Fruit fly (Drosophila melanogaster) whole organism, prepupa: Measurements from ENCODE around the gene CG34132.
A peak's percentile ranks its signal among the peaks of the same experiment; 100 is the strongest.

ENCODE experiments used
- Blimp-1 ChIP-seq: fragments of 200-800 bp; sonication (Bioruptor generic); optimal IDR thresholded peaks from 3 replicates; lab custom pipeline; 2017; ENCODE audit warnings: missing biosample characterization, missing genetic modification characterization, mild to moderate bottlenecking, moderate library complexity, missing genetic modification reagents
- CG10631 ChIP-seq: fragments of 200-800 bp; sonication (Bioruptor generic); optimal IDR thresholded peaks from 2 replicates; lab custom pipeline; 2016; ENCODE audit warnings: missing biosample characterization, missing genetic modification characterization
- CG11294 ChIP-seq: fragments of 200-800 bp; sonication (Bioruptor generic); IDR thresholded peaks from 2 replicates; pipeline ENCODE4 v1.3.6; 2022; ENCODE audit warnings: missing biosample characterization, missing genetic modification characterization
- CG11902 ChIP-seq: fragments of 200-800 bp; sonication (Bioruptor generic); optimal IDR thresholded peaks from 3 replicates; lab custom pipeline; 2016; ENCODE audit warnings: missing biosample characterization, missing genetic modification characterization
- CG15336 ChIP-seq: fragments of 200-800 bp; sonication (Bioruptor generic); IDR thresholded peaks from 2 replicates; pipeline ENCODE4 v1.3.6; 2022; ENCODE audit warnings: missing biosample characterization, missing genetic modification characterization
- CG1621 ChIP-seq: fragments of 200-800 bp; sonication (Bioruptor generic); optimal IDR thresholded peaks from 3 replicates; lab custom pipeline; 2018; ENCODE audit warnings: missing biosample characterization, mild to moderate bottlenecking, missing genetic modification characterization
- CG16779 ChIP-seq: fragments of 200-800 bp; sonication (Bioruptor generic); optimal IDR thresholded peaks from 3 replicates; lab custom pipeline; 2017; ENCODE audit warnings: missing biosample characterization, mild to moderate bottlenecking, missing genetic modification characterization
- CG3032 ChIP-seq: fragments of 200-800 bp; optimal IDR thresholded peaks from 2 replicates; lab custom pipeline; 2019; ENCODE audit warnings: missing biosample characterization, mild to moderate bottlenecking, missing genetic modification characterization, moderate library complexity
- CG31627 ChIP-seq: fragments of 200-800 bp; sonication (Bioruptor generic); optimal IDR thresholded peaks from 3 replicates; lab custom pipeline; 2016; ENCODE audit warnings: missing biosample characterization, missing genetic modification characterization
- CG32006 ChIP-seq: fragments of 200-800 bp; sonication (Bioruptor generic); optimal IDR thresholded peaks from 3 replicates; lab custom pipeline; 2017; ENCODE audit warnings: missing biosample characterization, mild to moderate bottlenecking, missing genetic modification characterization
- CG34406 ChIP-seq: fragments of 200-800 bp; sonication (Bioruptor generic); optimal IDR thresholded peaks from 3 replicates; lab custom pipeline; 2016; ENCODE audit warnings: missing biosample characterization, missing genetic modification characterization
- CG3919 ChIP-seq: fragments of 200-800 bp; sonication (Bioruptor generic); optimal IDR thresholded peaks from 3 replicates; lab custom pipeline; 2016; ENCODE audit warnings: missing biosample characterization, missing genetic modification characterization
- CG4318 ChIP-seq: fragments of 200-800 bp; sonication (Bioruptor generic); optimal IDR thresholded peaks from 3 replicates; lab custom pipeline; 2017; ENCODE audit warnings: missing biosample characterization, mild to moderate bottlenecking, missing genetic modification characterization
- CG6276 ChIP-seq: fragments of 200-800 bp; sonication (Bioruptor generic); optimal IDR thresholded peaks from 2 replicates; lab custom pipeline; 2017; ENCODE audit warnings: missing biosample characterization, mild to moderate bottlenecking, missing genetic modification characterization
- CG6808 ChIP-seq: fragments of 200-800 bp; sonication (Bioruptor generic); optimal IDR thresholded peaks from 3 replicates; lab custom pipeline; 2017; ENCODE audit warnings: missing biosample characterization, missing genetic modification characterization, mild to moderate bottlenecking, moderate library complexity, missing genetic modification reagents
- CG6854 ChIP-seq: fragments of 200-800 bp; sonication (Bioruptor generic); optimal IDR thresholded peaks from 2 replicates; lab custom pipeline; 2017; ENCODE audit warnings: missing biosample characterization, mild to moderate bottlenecking, missing genetic modification characterization
- CG7368 ChIP-seq: fragments of 200-800 bp; sonication (Bioruptor generic); optimal IDR thresholded peaks from 3 replicates; lab custom pipeline; 2016; ENCODE audit warnings: missing biosample characterization, missing genetic modification characterization
- CG8119 ChIP-seq: fragments of 200-800 bp; sonication (Bioruptor generic); IDR thresholded peaks from 3 replicates; pipeline ENCODE4 v1.3.6; 2022; ENCODE audit warnings: missing biosample characterization, missing genetic modification characterization
- CG8632 ChIP-seq: fragments of 200-800 bp; sonication (Bioruptor generic); optimal IDR thresholded peaks from 3 replicates; lab custom pipeline; 2016; ENCODE audit warnings: missing biosample characterization, missing genetic modification characterization
- CG9139 ChIP-seq: fragments of 200-800 bp; sonication (Bioruptor generic); optimal IDR thresholded peaks from 3 replicates; lab custom pipeline; 2017; ENCODE audit warnings: missing biosample characterization, mild to moderate bottlenecking, missing genetic modification characterization
- Eip75B ChIP-seq: fragments of 200-800 bp; sonication (Bioruptor generic); optimal IDR thresholded peaks from 3 replicates; lab custom pipeline; 2016; ENCODE audit warnings: missing biosample characterization, missing genetic modification characterization
- Eip78C ChIP-seq: fragments of 200-800 bp; sonication (Bioruptor generic); peaks from one replicate; lab custom pipeline; 2016; ENCODE audit warnings: missing biosample characterization, missing genetic modification characterization
- Eip93F ChIP-seq: fragments of 200-800 bp; sonication (Bioruptor generic); optimal IDR thresholded peaks from 2 replicates; lab custom pipeline; 2016; ENCODE audit warnings: missing biosample characterization, mild to moderate bottlenecking, missing genetic modification characterization
- Ets21C ChIP-seq: fragments of 200-800 bp; sonication (Bioruptor generic); optimal IDR thresholded peaks from 3 replicates; lab custom pipeline; 2016; ENCODE audit warnings: missing biosample characterization, missing genetic modification characterization
- Ets96B ChIP-seq: fragments of 200-800 bp; optimal IDR thresholded peaks from 2 replicates; lab custom pipeline; 2019; ENCODE audit warnings: missing biosample characterization, mild to moderate bottlenecking, missing genetic modification characterization, moderate library complexity
- Gug ChIP-seq: fragments of 200-800 bp; sonication (Bioruptor generic); IDR thresholded peaks from 2 replicates; pipeline ENCODE4 v1.3.6; 2022; ENCODE audit warnings: missing biosample characterization, missing genetic modification characterization
- Hr38 ChIP-seq: sonication (Bioruptor generic); optimal IDR thresholded peaks from 2 replicates; lab custom pipeline; 2016; ENCODE audit warnings: missing biosample characterization, missing genetic modification characterization
- Hr39 ChIP-seq: fragments of 200-800 bp; sonication (Bioruptor generic); optimal IDR thresholded peaks from 2 replicates; lab custom pipeline; 2016; ENCODE audit warnings: missing biosample characterization, missing genetic modification characterization
- Lpt ChIP-seq: fragments of 200-800 bp; sonication (Bioruptor generic); optimal IDR thresholded peaks from 3 replicates; lab custom pipeline; 2016; ENCODE audit warnings: missing biosample characterization, missing genetic modification characterization
- OdsH ChIP-seq: fragments of 200-800 bp; sonication (Bioruptor generic); optimal IDR thresholded peaks from 3 replicates; lab custom pipeline; 2016; ENCODE audit warnings: missing biosample characterization, missing genetic modification characterization
- Smox ChIP-seq: fragments of 200-800 bp; sonication (Bioruptor generic); optimal IDR thresholded peaks from 3 replicates; lab custom pipeline; 2016; ENCODE audit warnings: missing biosample characterization, missing genetic modification characterization
- Sox102F ChIP-seq: fragments of 200-800 bp; sonication (Bioruptor generic); optimal IDR thresholded peaks from 2 replicates; lab custom pipeline; 2016; ENCODE audit warnings: missing biosample characterization, mild to moderate bottlenecking, missing genetic modification characterization
- Sox14 ChIP-seq: fragments of 200-800 bp; sonication (Bioruptor generic); optimal IDR thresholded peaks from 3 replicates; lab custom pipeline; 2016; ENCODE audit warnings: missing biosample characterization, missing genetic modification characterization
- Sox15 ChIP-seq: fragments of 200-800 bp; sonication (Bioruptor generic); optimal IDR thresholded peaks from 3 replicates; lab custom pipeline; 2016; ENCODE audit warnings: missing biosample characterization, missing genetic modification characterization
- achi ChIP-seq: fragments of 200-800 bp; sonication (Bioruptor generic); optimal IDR thresholded peaks from 3 replicates; lab custom pipeline; 2016; ENCODE audit warnings: missing biosample characterization, missing genetic modification characterization
- acj6 ChIP-seq: fragments of 200-800 bp; sonication (Bioruptor generic); optimal IDR thresholded peaks from 3 replicates; lab custom pipeline; 2016; ENCODE audit warnings: missing biosample characterization, missing genetic modification characterization
- cyc ChIP-seq: fragments of 200-800 bp; sonication (Bioruptor generic); optimal IDR thresholded peaks from 3 replicates; lab custom pipeline; 2016; ENCODE audit warnings: missing biosample characterization, missing genetic modification characterization
- dac ChIP-seq: fragments of 200-800 bp; sonication (Bioruptor generic); optimal IDR thresholded peaks from 2 replicates; lab custom pipeline; 2017; ENCODE audit warnings: missing biosample characterization, mild to moderate bottlenecking, missing genetic modification characterization
- dsx ChIP-seq: fragments of 200-800 bp; optimal IDR thresholded peaks from 3 replicates; lab custom pipeline; 2019; ENCODE audit warnings: missing biosample characterization, mild to moderate bottlenecking, missing genetic modification characterization, moderate library complexity; ENCODE audit not compliant: poor library complexity, severe bottlenecking
- eg ChIP-seq: fragments of 200-800 bp; sonication (Bioruptor generic); IDR thresholded peaks from 3 replicates; pipeline ENCODE4 v1.3.6; 2022; ENCODE audit warnings: missing biosample characterization, missing genetic modification characterization
- esn ChIP-seq: fragments of 200-800 bp; sonication (Bioruptor generic); optimal IDR thresholded peaks from 2 replicates; lab custom pipeline; 2016; ENCODE audit warnings: missing biosample characterization, mild to moderate bottlenecking, missing genetic modification characterization, moderate library complexity
- fd59A ChIP-seq: fragments of 200-800 bp; sonication (Bioruptor generic); optimal IDR thresholded peaks from 2 replicates; lab custom pipeline; 2017; ENCODE audit warnings: missing biosample characterization, mild to moderate bottlenecking, missing genetic modification characterization, missing genetic modification reagents
- fd85E ChIP-seq: fragments of 200-800 bp; sonication (Bioruptor generic); optimal IDR thresholded peaks from 3 replicates; lab custom pipeline; 2016; ENCODE audit warnings: missing biosample characterization, missing genetic modification characterization
- lz ChIP-seq: fragments of 200-800 bp; sonication (Bioruptor generic); optimal IDR thresholded peaks from 3 replicates; lab custom pipeline; 2016; ENCODE audit warnings: missing biosample characterization, missing genetic modification characterization
- net ChIP-seq: fragments of 200-800 bp; sonication (Bioruptor generic); optimal IDR thresholded peaks from 3 replicates; lab custom pipeline; 2016; ENCODE audit warnings: missing biosample characterization, missing genetic modification characterization
- pdm3 ChIP-seq: fragments of 200-800 bp; sonication (Bioruptor generic); optimal IDR thresholded peaks from 3 replicates; lab custom pipeline; 2016; ENCODE audit warnings: missing biosample characterization, missing genetic modification characterization
- salr ChIP-seq, 2 experiments: fragments of 200-800 bp; sonication (Bioruptor generic); optimal IDR thresholded peaks; 3 replicates each; lab custom pipeline; 2016 to 2018; ENCODE audit warnings: missing biosample characterization in 2 of 2, missing genetic modification characterization in 2 of 2, mild to moderate bottlenecking in 1 of 2
- spab ChIP-seq: fragments of 200-800 bp; sonication (Bioruptor generic); optimal IDR thresholded peaks from 2 replicates; lab custom pipeline; 2017; ENCODE audit warnings: missing biosample characterization, mild to moderate bottlenecking, missing genetic modification characterization, missing genetic modification reagents
- ss ChIP-seq, 2 experiments: fragments of 200-800 bp; sonication (Bioruptor generic); optimal IDR thresholded peaks; 2 replicates in 1 of 2; 3 replicates in 1 of 2; lab custom pipeline; 2017 to 2018; ENCODE audit warnings: mild to moderate bottlenecking in 2 of 2, missing biosample characterization in 2 of 2, missing genetic modification characterization in 2 of 2, moderate library complexity in 1 of 2
- svp ChIP-seq: fragments of 200-800 bp; sonication (Bioruptor generic); peaks from one replicate; lab custom pipeline; 2016; ENCODE audit warnings: missing biosample characterization, missing genetic modification characterization
- vri ChIP-seq: fragments of 200-800 bp; sonication (Bioruptor generic); optimal IDR thresholded peaks from 3 replicates; lab custom pipeline; 2016; ENCODE audit warnings: missing biosample characterization, mild to moderate bottlenecking, missing genetic modification characterization

CG34132 gene

DNA sequence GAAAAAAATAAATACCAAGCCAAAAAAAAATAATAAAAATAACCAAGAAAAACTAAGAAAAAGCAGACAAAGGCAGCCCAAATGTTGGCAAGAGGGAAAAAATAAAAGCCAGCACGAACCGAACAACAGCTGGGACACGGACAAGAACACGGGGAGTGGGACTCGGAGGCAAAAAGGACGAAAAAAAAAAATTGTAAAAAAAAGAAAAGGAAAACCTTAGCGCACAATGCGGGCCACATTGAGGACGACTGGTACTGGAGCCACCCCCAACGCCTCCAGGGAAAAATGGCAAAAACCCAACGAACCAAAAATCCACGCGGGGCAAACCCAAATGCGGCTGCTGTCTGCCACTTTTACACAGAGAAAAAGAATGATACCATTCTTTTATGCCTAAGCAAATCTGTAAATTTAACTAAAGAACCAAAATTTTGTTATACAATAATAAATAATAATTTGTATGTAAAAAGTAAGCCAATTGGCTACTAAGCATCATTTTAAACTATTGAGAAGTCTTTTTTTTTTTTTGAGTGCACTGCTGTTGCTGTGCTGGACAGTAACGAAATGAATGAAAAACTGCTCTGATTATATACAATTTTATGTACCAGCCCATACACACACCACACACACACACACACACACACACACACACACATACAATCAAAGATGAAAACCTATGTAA is 46.9 kb downstream of the CG34132 start:
- TF ChIP-seq esn (GFP tag; lab: Kevin White, UChicago) (peak; percentile 31), CG11902 (GFP tag; lab: Kevin White, UChicago) (no peak), cyc (GFP tag; lab: Kevin White, UChicago) (peak; percentile 18), OdsH (GFP tag; lab: Kevin White, UChicago) (peak; percentile 16), CG4318 (GFP tag; lab: Kevin White, UChicago) (no peak), Eip78C (GFP tag; lab: Kevin White, UChicago) (peak; percentile 90), CG6808 (GFP tag; lab: Kevin White, UChicago) (no peak), CG15336 (GFP tag; lab: Robert Waterston, UW) (peak; percentile 47), Eip93F (GFP tag; lab: Kevin White, UChicago) (no peak), CG10631 (GFP tag; lab: Kevin White, UChicago) (peak; percentile 35), CG16779 (no peak), CG34406 (no peak), CG6854 (GFP tag; lab: Kevin White, UChicago) (no peak), spab (GFP tag; lab: Kevin White, UChicago) (peak; percentile 5), ss (GFP tag; optimal IDR thresholded peaks at IDR 0.05; lab: Kevin White, UChicago) (peak; percentile 19 to 57), fd59A (GFP tag; lab: Kevin White, UChicago) (peak; percentile 16), acj6 (GFP tag; lab: Kevin White, UChicago) (peak; percentile 23), Lpt (GFP tag; lab: Kevin White, UChicago) (no peak), achi (GFP tag; lab: Kevin White, UChicago) (peak; percentile 27), Sox14 (no peak), Hr38 (no peak), CG11294 (0 out of 2 replicates have a peak, but pooled peaks have one; percentile 11), CG32006 (GFP tag; lab: Kevin White, UChicago) (peak; percentile 52), Smox (GFP tag; lab: Kevin White, UChicago) (peak; percentile 44), Gug (GFP tag; lab: Robert Waterston, UW) (peak; percentile 21; the same call in 1 of the 2 replicates), CG3032 (tag; lab: Kevin White, UChicago) (peak; percentile 49), CG3919 (peak; percentile 41), svp (GFP tag; lab: Kevin White, UChicago) (peak; percentile 66), lz (GFP tag; lab: Kevin White, UChicago) (peak; percentile 19), net (peak; percentile 10), vri (GFP tag; lab: Kevin White, UChicago) (no peak), Ets21C (peak; percentile 11), Sox15 (GFP tag; lab: Kevin White, UChicago) (no peak), CG31627 (GFP tag; lab: Kevin White, UChicago) (peak; percentile 16), Ets96B (tag; lab: Kevin White, UChicago) (peak; percentile 34), Hr39 (peak; percentile 11), Eip75B (no peak), Sox102F (peak; percentile 28), pdm3 (GFP tag; lab: Kevin White, UChicago) (no peak), CG6276 (GFP tag; lab: Kevin White, UChicago) (no peak), salr (GFP tag; optimal IDR thresholded peaks at IDR 0.05; lab: Kevin White, UChicago) (peak in 1 of 2 experiments; percentile 7), CG1621 (tag; lab: Kevin White, UChicago) (no peak), Blimp-1 (GFP tag; lab: Kevin White, UChicago) (no peak), dac (GFP tag; lab: Kevin White, UChicago) (no peak), fd85E (GFP tag; lab: Kevin White, UChicago) (no peak), dsx (GFP tag; lab: Kevin White, UChicago) (no peak), CG9139 (GFP tag; lab: Kevin White, UChicago) (peak; percentile 26), CG7368 (GFP tag; lab: Kevin White, UChicago) (no peak), CG8119 (no peak), CG8632 (peak; percentile 16), eg (GFP tag; lab: Robert Waterston, UW) (peak; percentile 44; the same call in 1 of the 3 replicates)
